Fruit fly (Drosophila melanogaster) whole organism, embryonic: ENCODE results near the gene CG11970.

ENCODE experiments used
- Adf1 ChIP-seq: fragments of 200-800 bp; sonication (Bioruptor generic); IDR thresholded peaks from 2 replicates; pipeline ENCODE4 v1.3.6; 2022; ENCODE audit warnings: missing biosample characterization, missing genetic modification characterization
- Aef1 ChIP-seq: fragments of 200-800 bp; sonication (Bioruptor generic); IDR thresholded peaks from 3 replicates; pipeline ENCODE4 v1.3.6; 2022; ENCODE audit warnings: missing biosample characterization, missing genetic modification characterization
- B-H2 ChIP-seq: fragments of 200-800 bp; sonication (Bioruptor generic); optimal IDR thresholded peaks from 2 replicates; lab custom pipeline; 2018; ENCODE audit warnings: missing biosample characterization, mild to moderate bottlenecking, missing genetic modification characterization
- CG10321 ChIP-seq: fragments of 200-800 bp; sonication (Bioruptor generic); IDR thresholded peaks from 2 replicates; pipeline ENCODE4 v1.3.6; 2022; ENCODE audit warnings: missing biosample characterization, missing genetic modification characterization
- CG10431 ChIP-seq: fragments of 200-800 bp; sonication (Bioruptor generic); optimal IDR thresholded peaks from 3 replicates; lab custom pipeline; 2018; ENCODE audit warnings: missing biosample characterization, mild to moderate bottlenecking, missing genetic modification characterization
- CG10565 ChIP-seq: fragments of 200-800 bp; sonication (Bioruptor generic); optimal IDR thresholded peaks from 3 replicates; lab custom pipeline; 2016; ENCODE audit warnings: missing biosample characterization, mild to moderate bottlenecking, missing genetic modification characterization
- CG11695 ChIP-seq: fragments of 200-800 bp; sonication (Bioruptor generic); IDR thresholded peaks from 3 replicates; pipeline ENCODE4 v1.3.6; 2022; ENCODE audit warnings: missing biosample characterization, missing genetic modification characterization
- CG12155 ChIP-seq: fragments of 200-800 bp; sonication (Bioruptor generic); optimal IDR thresholded peaks from 3 replicates; lab custom pipeline; 2016; ENCODE audit warnings: missing biosample characterization, missing genetic modification characterization
- CG12236 ChIP-seq: fragments of 200-800 bp; sonication (Bioruptor generic); optimal IDR thresholded peaks from 2 replicates; lab custom pipeline; 2016; ENCODE audit warnings: missing biosample characterization, missing genetic modification characterization
- CG1233 ChIP-seq: fragments of 200-800 bp; sonication (Bioruptor generic); optimal IDR thresholded peaks from 4 replicates; lab custom pipeline; 2018; ENCODE audit warnings: missing biosample characterization, mild to moderate bottlenecking, missing genetic modification characterization
- CG13287 ChIP-seq: fragments of 200-800 bp; sonication (Bioruptor generic); IDR thresholded peaks from 2 replicates; pipeline ENCODE4 v1.3.6; 2022; ENCODE audit warnings: missing biosample characterization, missing genetic modification characterization; ENCODE audit not compliant: partially characterized antibody
- CG13775 ChIP-seq: fragments of 200-800 bp; sonication (Bioruptor generic); optimal IDR thresholded peaks from 3 replicates; lab custom pipeline; 2017; ENCODE audit warnings: missing biosample characterization, mild to moderate bottlenecking, missing genetic modification characterization
- CG2712 ChIP-seq: fragments of 200-800 bp; optimal IDR thresholded peaks from 3 replicates; lab custom pipeline; 2019; ENCODE audit warnings: missing biosample characterization, mild to moderate bottlenecking, missing genetic modification characterization, moderate library complexity
- CG30431 ChIP-seq: fragments of 200-800 bp; sonication (Bioruptor generic); optimal IDR thresholded peaks from 2 replicates; lab custom pipeline; 2017; ENCODE audit warnings: missing biosample characterization, missing genetic modification characterization
- CG3163 ChIP-seq: fragments of 200-800 bp; sonication (Bioruptor generic); optimal IDR thresholded peaks from 3 replicates; lab custom pipeline; 2016; ENCODE audit warnings: missing biosample characterization, missing genetic modification characterization
- CG3726 ChIP-seq: fragments of 200-800 bp; sonication (Bioruptor generic); IDR thresholded peaks from 3 replicates; pipeline ENCODE4, ENCODE4 v1.3.6; 2022; ENCODE audit warnings: missing biosample characterization, missing genetic modification characterization
- CG4820 ChIP-seq: fragments of 200-800 bp; sonication (Bioruptor generic); optimal IDR thresholded peaks from 3 replicates; lab custom pipeline; 2016; ENCODE audit warnings: missing biosample characterization, missing genetic modification characterization
- CG6765 ChIP-seq: fragments of 200-800 bp; sonication (Bioruptor generic); optimal IDR thresholded peaks from 3 replicates; lab custom pipeline; 2017; ENCODE audit warnings: missing biosample characterization, mild to moderate bottlenecking, missing genetic modification characterization
- CG9797 ChIP-seq: fragments of 200-800 bp; sonication (Bioruptor generic); optimal IDR thresholded peaks from 3 replicates; lab custom pipeline; 2018; ENCODE audit warnings: missing biosample characterization, mild to moderate bottlenecking, missing genetic modification characterization
- Dad ChIP-seq: fragments of 200-800 bp; sonication (Bioruptor generic); optimal IDR thresholded peaks from 3 replicates; lab custom pipeline; 2016; ENCODE audit warnings: missing biosample characterization, missing genetic modification characterization
- Dip2 ChIP-seq: fragments of 200-800 bp; sonication (Bioruptor generic); IDR thresholded peaks from 2 replicates; pipeline ENCODE4 v1.3.6; 2022; ENCODE audit warnings: missing biosample characterization, missing genetic modification characterization
- Dref ChIP-seq: fragments of 200-800 bp; sonication (Bioruptor generic); IDR thresholded peaks from 2 replicates; pipeline ENCODE4 v1.3.6; 2022; ENCODE audit warnings: missing biosample characterization, missing genetic modification characterization
- ERR ChIP-seq: fragments of 200-800 bp; sonication (Bioruptor generic); optimal IDR thresholded peaks from 2 replicates; lab custom pipeline; 2016; ENCODE audit warnings: missing biosample characterization, missing genetic modification characterization
- Max ChIP-seq: fragments of 200-800 bp; sonication (Bioruptor generic); optimal IDR thresholded peaks from 2 replicates; lab custom pipeline; 2016; ENCODE audit warnings: missing biosample characterization, mild to moderate bottlenecking, missing genetic modification characterization
- Med ChIP-seq: fragments of 200-800 bp; sonication (Bioruptor generic); peaks from one replicate; lab custom pipeline; 2016; ENCODE audit warnings: missing biosample characterization, missing genetic modification characterization, mild to moderate bottlenecking, inconsistent platforms, moderate library complexity
- Nf-YB ChIP-seq: fragments of 200-800 bp; sonication (Bioruptor generic); optimal IDR thresholded peaks from 3 replicates; lab custom pipeline; 2019; ENCODE audit warnings: missing biosample characterization, mild to moderate bottlenecking, missing genetic modification characterization, moderate library complexity
- Poxn ChIP-seq: fragments of 200-800 bp; sonication (Bioruptor generic); IDR thresholded peaks from 2 replicates; pipeline ENCODE4 v1.3.6; 2022; ENCODE audit warnings: missing biosample characterization, missing genetic modification characterization
- Ssrp ChIP-seq: fragments of 200-800 bp; sonication (Bioruptor generic); optimal IDR thresholded peaks from 2 replicates; lab custom pipeline; 2018; ENCODE audit warnings: missing biosample characterization, mild to moderate bottlenecking, missing genetic modification characterization, moderate library complexity
- TFAM ChIP-seq: fragments of 200-800 bp; sonication (Bioruptor generic); optimal IDR thresholded peaks from 2 replicates; lab custom pipeline; 2017; ENCODE audit warnings: missing biosample characterization, missing genetic modification characterization, inconsistent platforms
- Taf1 ChIP-seq: fragments of 200-800 bp; sonication (Bioruptor generic); IDR thresholded peaks from 2 replicates; pipeline ENCODE4 v1.3.6; 2022; ENCODE audit warnings: missing biosample characterization, missing genetic modification characterization
- Usf ChIP-seq: fragments of 200-800 bp; sonication (Bioruptor generic); optimal IDR thresholded peaks from 2 replicates; lab custom pipeline; 2017; ENCODE audit warnings: missing genotype, missing biosample characterization, missing genetic modification characterization
- ato ChIP-seq: fragments of 200-800 bp; sonication (Bioruptor generic); IDR thresholded peaks from 2 replicates; pipeline ENCODE4 v1.3.6; 2022; ENCODE audit warnings: missing biosample characterization, missing genetic modification characterization; ENCODE audit not compliant: partially characterized antibody
- bsh ChIP-seq, 2 experiments: fragments of 200-800 bp; sonication (Bioruptor generic); optimal IDR thresholded peaks; 2 replicates each; lab custom pipeline; 2017 to 2018; ENCODE audit warnings: mild to moderate bottlenecking in 2 of 2, missing biosample characterization in 2 of 2, missing genetic modification characterization in 2 of 2, moderate library complexity in 1 of 2
- corto ChIP-seq: fragments of 200-800 bp; sonication (Bioruptor generic); optimal IDR thresholded peaks from 2 replicates; lab custom pipeline; 2016; ENCODE audit warnings: missing biosample characterization, mild to moderate bottlenecking, missing genetic modification characterization, moderate library complexity
- crol ChIP-seq: fragments of 200-800 bp; sonication (Bioruptor generic); IDR thresholded peaks from 2 replicates; pipeline ENCODE4 v1.3.6; 2022; ENCODE audit warnings: missing biosample characterization, missing genetic modification characterization
- cwo ChIP-seq: fragments of 200-800 bp; sonication (Bioruptor generic); optimal IDR thresholded peaks from 3 replicates; lab custom pipeline; 2017; ENCODE audit warnings: missing biosample characterization, missing genetic modification characterization, mild to moderate bottlenecking, moderate library complexity, missing genetic modification reagents
- gsb ChIP-seq: fragments of 200-800 bp; sonication (Bioruptor generic); IDR thresholded peaks from 2 replicates; pipeline ENCODE4 v1.3.6; 2022; ENCODE audit warnings: missing biosample characterization, missing genetic modification characterization
- lola ChIP-seq, 3 experiments: fragments of >200 bp in 2 of 3; fragments of 200-800 bp in 1 of 3; sonication (Bioruptor generic) in 1 of 3; optimal IDR thresholded peaks; 2 replicates each; lab custom pipeline; 2017 to 2019; ENCODE audit warnings: missing biosample characterization in 3 of 3, missing genetic modification characterization in 3 of 3, mild to moderate bottlenecking in 1 of 3, moderate library complexity in 1 of 3
- lov ChIP-seq, 2 experiments: fragments of 200-800 bp in 1 of 2; fragments of >200 bp in 1 of 2; sonication (Bioruptor generic) in 1 of 2; IDR thresholded peaks in 1 of 2; optimal IDR thresholded peaks in 1 of 2; 2 replicates in 1 of 2; 3 replicates in 1 of 2; pipeline versions ENCODE4 v1.3.6 to Lab custom; 2017 to 2022; ENCODE audit warnings: missing biosample characterization in 1 of 2, missing genetic modification characterization in 1 of 2
- oc ChIP-seq: fragments of 200-800 bp; sonication (Bioruptor generic); optimal IDR thresholded peaks from 2 replicates; lab custom pipeline; 2018; ENCODE audit warnings: missing biosample characterization, mild to moderate bottlenecking, missing genetic modification characterization, moderate library complexity
- pan ChIP-seq, 4 experiments: fragments of >200 bp in 3 of 4; fragments of 200-800 bp in 1 of 4; sonication (Bioruptor generic) in 1 of 4; optimal IDR thresholded peaks in 3 of 4; IDR thresholded peaks in 1 of 4; 2 replicates each; pipeline versions ENCODE4 v1.3.6 to Lab custom; 2017 to 2022; ENCODE audit warnings: missing biosample characterization in 2 of 4, missing genetic modification characterization in 2 of 4, mixed read lengths in 1 of 4
- peb ChIP-seq: fragments of 200-800 bp; sonication (Bioruptor generic); IDR thresholded peaks from 2 replicates; pipeline ENCODE4 v1.3.6; 2022; ENCODE audit warnings: missing biosample characterization, missing genetic modification characterization
- run ChIP-seq: fragments of 200-800 bp; sonication (Bioruptor generic); optimal IDR thresholded peaks from 3 replicates; lab custom pipeline; 2018; ENCODE audit warnings: missing biosample characterization, mild to moderate bottlenecking, missing genetic modification characterization
- sim ChIP-seq: fragments of 200-800 bp; sonication (Bioruptor generic); IDR thresholded peaks from 2 replicates; pipeline ENCODE4 v1.3.6; 2022; ENCODE audit warnings: missing biosample characterization, missing genetic modification characterization
- sima ChIP-seq: fragments of 200-800 bp; sonication (Bioruptor generic); optimal IDR thresholded peaks from 2 replicates; lab custom pipeline; 2016; ENCODE audit warnings: missing biosample characterization, missing genetic modification characterization
- slbo ChIP-seq: fragments of 200-800 bp; sonication (Bioruptor generic); IDR thresholded peaks from 2 replicates; pipeline ENCODE4 v1.3.6; 2022; ENCODE audit warnings: missing biosample characterization, missing genetic modification characterization
- tap ChIP-seq: fragments of 200-800 bp; optimal IDR thresholded peaks from 3 replicates; lab custom pipeline; 2019; ENCODE audit warnings: missing biosample characterization, mild to moderate bottlenecking, missing genetic modification characterization, moderate library complexity
- z ChIP-seq: fragments of 200-800 bp; sonication (Bioruptor generic); IDR thresholded peaks from 3 replicates; pipeline ENCODE4 v1.3.6; 2022; ENCODE audit warnings: missing biosample characterization, missing genetic modification characterization

CG11970 gene

dm6 chr3R:9033619-9034401, 49.3 kb downstream of the CG11970 start (continued):
- TF ChIP-seq ato (GFP tag; lab: Robert Waterston, UW) (no peak), CG10565 (GFP tag; lab: Kevin White, UChicago) (no peak), z (peak; percentile 74; the same call in 2 of the 3 replicates), sim (GFP tag; lab: Robert Waterston, UW) (0 out of 2 replicates have a peak, but pooled peaks have one; percentile 28), slbo (GFP tag; lab: Robert Waterston, UW) (peak; percentile 59; the same call in 1 of the 2 replicates), CG4820 (GFP tag; lab: Kevin White, UChicago) (peak; percentile 48), CG30431 (GFP tag; lab: Kevin White, UChicago) (peak; percentile 7), CG12236 (GFP tag; lab: Kevin White, UChicago) (no peak), Dad (GFP tag; lab: Kevin White, UChicago) (peak; percentile 47), tap (tag; lab: Kevin White, UChicago) (peak; percentile 79), Dip2 (GFP tag; lab: Robert Waterston, UW) (no peak), cwo (peak; percentile 81), crol (GFP tag; lab: Robert Waterston, UW) (no peak), Dref (GFP tag; lab: Robert Waterston, UW) (no peak), CG3726 (no peak), ERR (GFP tag; lab: Kevin White, UChicago) (no peak), Aef1 (GFP tag; lab: Robert Waterston, UW) (peak; percentile 46; the same call in 2 of the 3 replicates), Nf-YB (peak; percentile 79), lov (optimal IDR thresholded peaks at IDR 0.05; lab: Kevin White, UChicago) (no peak), lov (GFP tag; IDR thresholded peaks at IDR 0.05; lab: Robert Waterston, UW) (no peak), pan (optimal IDR thresholded peaks at IDR 0.05; lab: Kevin White, UChicago) (no peak), pan (GFP tag; optimal IDR thresholded peaks at IDR 0.05 in 1 of 2, IDR thresholded peaks at IDR 0.05 in 1 of 2) (peak in 1 of 2 experiments; percentile 56), gsb (GFP tag; lab: Robert Waterston, UW) (no peak), B-H2 (GFP tag; lab: Kevin White, UChicago) (peak; percentile 71), Usf (GFP tag; lab: Kevin White, UChicago) (peak; percentile 62), CG2712 (tag; lab: Kevin White, UChicago) (peak; percentile 93), CG1233 (peak; percentile 88), Med (GFP tag; lab: Kevin White, UChicago) (peak; percentile 87), CG11695 (GFP tag; lab: Robert Waterston, UW) (peak; percentile 80), CG12155 (peak; percentile 69), Taf1 (GFP tag; lab: Robert Waterston, UW) (no peak; the same call in 1 of the 2 replicates), CG13775 (peak; percentile 80), sima (no peak), peb (peak; percentile 42; the same call in 1 of the 2 replicates), run (tag; lab: Kevin White, UChicago) (peak; percentile 76), CG6765 (GFP tag; lab: Kevin White, UChicago) (peak; percentile 81), Adf1 (GFP tag; lab: Robert Waterston, UW) (peak; percentile 76), lola (GFP tag; optimal IDR thresholded peaks at IDR 0.05; lab: Kevin White, UChicago) (peak in 1 of 3 experiments; percentile 92), TFAM (no peak), CG9797 (GFP tag; lab: Kevin White, UChicago) (no peak), Max (GFP tag; lab: Kevin White, UChicago) (peak; percentile 71), Ssrp (tag; lab: Kevin White, UChicago) (peak; percentile 83), bsh (GFP tag; optimal IDR thresholded peaks at IDR 0.05; lab: Kevin White, UChicago) (peak; percentile 60 to 75), Poxn (GFP tag; lab: Robert Waterston, UW) (no peak), CG13287 (GFP tag; lab: Robert Waterston, UW) (peak; percentile 42; the same call in 1 of the 2 replicates), CG3163 (GFP tag; lab: Kevin White, UChicago) (peak; percentile 32), CG10431 (peak; percentile 75), CG10321 (GFP tag; lab: Robert Waterston, UW) (no peak), oc (tag; lab: Kevin White, UChicago) (peak; percentile 58), corto (peak; percentile 55)
